6 fruit fly cellular contexts compared by ENCODE assay signal in genomic region chr2L:2886613-2887537, dm6.
A peak's percentile ranks its signal among the peaks of the same experiment; 100 is the strongest.
TF ChIP-seq lines count a peak whose summit lies in the region.

No protein-coding gene starts in this region.

- TF ChIP-seq CTCF in whole organism, embryonic (GFP tag; optimal IDR thresholded peaks at IDR 0.05; lab: Kevin White, UChicago), result no peak

TF ChIP-seq in whole organism, 6 proteins besides CTCF, POLR2A, EP300 and RAD21:
- no peak for TF ChIP-seq CG8478 (optimal IDR thresholded peaks at IDR 0.05; lab: Kevin White, UChicago)
- no peak for TF ChIP-seq EcR (GFP tag; optimal IDR thresholded peaks at IDR 0.05; lab: Kevin White, UChicago)
- no peak for TF ChIP-seq pan (optimal IDR thresholded peaks at IDR 0.05; lab: Kevin White, UChicago)
- TF ChIP-seq Dll (optimal IDR thresholded peaks at IDR 0.05; lab: Kevin White, UChicago), result peak; percentile 80

TF ChIP-seq in whole organism, adult, 20 proteins besides CTCF, POLR2A, EP300 and RAD21:
- TF ChIP-seq tj (GFP tag; optimal IDR thresholded peaks at IDR 0.05; lab: Kevin White, UChicago) (peak; percentile 94), CG33017 (tag; optimal IDR thresholded peaks at IDR 0.05; lab: Kevin White, UChicago) (no peak), CG11617 (GFP tag; optimal IDR thresholded peaks at IDR 0.05; lab: Kevin White, UChicago) (no peak), kay (GFP tag; lab: Kevin White, UChicago; ENCODE audit: borderline replicate concordance) (peak; percentile 70), CG7101 (tag; optimal IDR thresholded peaks at IDR 0.05; lab: Kevin White, UChicago) (no peak), CG5204 (GFP tag; optimal IDR thresholded peaks at IDR 0.05; lab: Kevin White, UChicago) (no peak), Hr96 (GFP tag; optimal IDR thresholded peaks at IDR 0.05; lab: Kevin White, UChicago) (no peak)

TF ChIP-seq in whole organism, embryonic, 481 proteins besides CTCF, POLR2A, EP300 and RAD21 (continues in another document):
- TF ChIP-seq CG13123 (GFP tag; optimal IDR thresholded peaks at IDR 0.05; lab: Kevin White, UChicago), result no peak
- no peak for TF ChIP-seq CG7987 (GFP tag; optimal IDR thresholded peaks at IDR 0.05; lab: Kevin White, UChicago)
- TF ChIP-seq sim (GFP tag; IDR thresholded peaks at IDR 0.05; lab: Robert Waterston, UW), result 0 out of 2 replicates have a peak, but pooled peaks have one; percentile 37
- TF ChIP-seq CG17385 (GFP tag; optimal IDR thresholded peaks at IDR 0.05; lab: Kevin White, UChicago), result no peak
- TF ChIP-seq CG13287 (GFP tag; IDR thresholded peaks at IDR 0.05; lab: Robert Waterston, UW; ENCODE audit: partially characterized antibody), result no peak
- TF ChIP-seq nom (GFP tag; optimal IDR thresholded peaks at IDR 0.05; lab: Kevin White, UChicago), result peak; percentile 83
- TF ChIP-seq lbe (GFP tag; optimal IDR thresholded peaks at IDR 0.05; lab: Kevin White, UChicago), result peak; percentile 1
- peak; percentile 94 to 99 for TF ChIP-seq Trl (optimal IDR thresholded peaks at IDR 0.05; lab: Kevin White, UChicago)
- peak; percentile 48 for TF ChIP-seq Trl (GFP tag; optimal IDR thresholded peaks at IDR 0.05; lab: Kevin White, UChicago)
- no peak for TF ChIP-seq Sin3A (optimal IDR thresholded peaks at IDR 0.05; lab: Kevin White, UChicago)
- no peak for TF ChIP-seq CG4820 (GFP tag; optimal IDR thresholded peaks at IDR 0.05; lab: Kevin White, UChicago)
- no peak for TF ChIP-seq phol (tag; optimal IDR thresholded peaks at IDR 0.05; lab: Kevin White, UChicago)
- TF ChIP-seq ase (GFP tag; IDR thresholded peaks at IDR 0.05; lab: Robert Waterston, UW), result no peak
- TF ChIP-seq nerfin-1 (tag; optimal IDR thresholded peaks at IDR 0.05; lab: Kevin White, UChicago), result peak; percentile 77
- TF ChIP-seq scrt (GFP tag; optimal IDR thresholded peaks at IDR 0.05; lab: Kevin White, UChicago), result no peak
- peak; percentile 72 for TF ChIP-seq sd (tag; optimal IDR thresholded peaks at IDR 0.05; lab: Kevin White, UChicago)
- peak; percentile 14 for TF ChIP-seq Med (GFP tag; lab: Kevin White, UChicago)
- peak; percentile 48 for TF ChIP-seq ewg (GFP tag; optimal IDR thresholded peaks at IDR 0.05; lab: Kevin White, UChicago)
- TF ChIP-seq chinmo (GFP tag; IDR thresholded peaks at IDR 0.05; lab: Robert Waterston, UW; ENCODE audit: partially characterized antibody), result peak; percentile 94; the same call in 3 of the 4 replicates
- TF ChIP-seq CG2875 (GFP tag; optimal IDR thresholded peaks at IDR 0.05; lab: Kevin White, UChicago), result no peak

TF ChIP-seq in whole organism, prepupa, 60 proteins besides CTCF, POLR2A, EP300 and RAD21 (continues in another document):
- TF ChIP-seq CG9139 (GFP tag; optimal IDR thresholded peaks at IDR 0.05; lab: Kevin White, UChicago) (peak; percentile 30), spab (GFP tag; optimal IDR thresholded peaks at IDR 0.05; lab: Kevin White, UChicago) (peak; percentile 25), vri (GFP tag; optimal IDR thresholded peaks at IDR 0.05; lab: Kevin White, UChicago) (peak; percentile 23), CG8119 (GFP tag; IDR thresholded peaks at IDR 0.05; lab: Robert Waterston, UW) (no peak; the same call in 1 of the 3 replicates), CG3919 (GFP tag; optimal IDR thresholded peaks at IDR 0.05; lab: Kevin White, UChicago) (no peak), CG6854 (GFP tag; optimal IDR thresholded peaks at IDR 0.05; lab: Kevin White, UChicago) (peak; percentile 47), CG8632 (GFP tag; optimal IDR thresholded peaks at IDR 0.05; lab: Kevin White, UChicago) (no peak), ss (GFP tag; optimal IDR thresholded peaks at IDR 0.05; lab: Kevin White, UChicago) (peak; percentile 67 to 78), Eip93F (GFP tag; optimal IDR thresholded peaks at IDR 0.05; lab: Kevin White, UChicago) (peak; percentile 13), Ets21C (GFP tag; optimal IDR thresholded peaks at IDR 0.05; lab: Kevin White, UChicago) (no peak), achi (GFP tag; optimal IDR thresholded peaks at IDR 0.05; lab: Kevin White, UChicago) (peak; percentile 59), Eip78C (GFP tag; lab: Kevin White, UChicago) (peak; percentile 83), CG10669 (GFP tag; optimal IDR thresholded peaks at IDR 0.05; lab: Kevin White, UChicago) (peak; percentile 14), CG6276 (GFP tag; optimal IDR thresholded peaks at IDR 0.05; lab: Kevin White, UChicago) (peak; percentile 44), CG3032 (tag; optimal IDR thresholded peaks at IDR 0.05; lab: Kevin White, UChicago) (peak; percentile 27), CG6808 (GFP tag; optimal IDR thresholded peaks at IDR 0.05; lab: Kevin White, UChicago) (peak; percentile 65), net (GFP tag; optimal IDR thresholded peaks at IDR 0.05; lab: Kevin White, UChicago) (peak; percentile 17), salr (GFP tag; optimal IDR thresholded peaks at IDR 0.05; lab: Kevin White, UChicago) (no peak), eg (GFP tag; IDR thresholded peaks at IDR 0.05; lab: Robert Waterston, UW) (peak; percentile 58; the same call in 2 of the 3 replicates), Ets96B (tag; optimal IDR thresholded peaks at IDR 0.05; lab: Kevin White, UChicago) (peak; percentile 19), Sox102F (GFP tag; optimal IDR thresholded peaks at IDR 0.05; lab: Kevin White, UChicago) (peak; percentile 41)

TF ChIP-seq in whole organism, pupa, 21 proteins besides CTCF, POLR2A, EP300 and RAD21:
- no peak for TF ChIP-seq CG34367 (tag; optimal IDR thresholded peaks at IDR 0.05; lab: Kevin White, UChicago)
- peak; percentile 46 for TF ChIP-seq CG13204 (GFP tag; optimal IDR thresholded peaks at IDR 0.05; lab: Kevin White, UChicago)
- TF ChIP-seq D1 (tag; optimal IDR thresholded peaks at IDR 0.05; lab: Kevin White, UChicago), result peak; percentile 4
- peak; percentile 59; the same call in 2 of the 3 replicates for TF ChIP-seq CG4496 (GFP tag; IDR thresholded peaks at IDR 0.05; lab: Robert Waterston, UW)
- no peak for TF ChIP-seq CG9948 (tag; optimal IDR thresholded peaks at IDR 0.05; lab: Kevin White, UChicago)
- no peak for TF ChIP-seq Pif1A (GFP tag; optimal IDR thresholded peaks at IDR 0.05; lab: Kevin White, UChicago)
- TF ChIP-seq CG32121 (GFP tag; IDR thresholded peaks at IDR 0.05; lab: Robert Waterston, UW), result peak; percentile 32; the same call in 1 of the 2 replicates
- no peak for TF ChIP-seq CG10348 (GFP tag; IDR thresholded peaks at IDR 0.05; lab: Robert Waterston, UW)
- peak; percentile 14 for TF ChIP-seq CG15710 (tag; optimal IDR thresholded peaks at IDR 0.05; lab: Kevin White, UChicago)
- peak; percentile 23 for TF ChIP-seq CG14655 (GFP tag; optimal IDR thresholded peaks at IDR 0.05; lab: Kevin White, UChicago)
- TF ChIP-seq gl (tag; optimal IDR thresholded peaks at IDR 0.05; lab: Kevin White, UChicago), result peak; percentile 57
- TF ChIP-seq rn (GFP tag; IDR thresholded peaks at IDR 0.05; lab: Robert Waterston, UW), result no peak
- no peak for TF ChIP-seq Snoo (tag; optimal IDR thresholded peaks at IDR 0.05; lab: Kevin White, UChicago)
- TF ChIP-seq CG8301 (tag; optimal IDR thresholded peaks at IDR 0.05; lab: Kevin White, UChicago), result no peak
- TF ChIP-seq EcR (GFP tag; optimal IDR thresholded peaks at IDR 0.05; lab: Kevin White, UChicago), result peak; percentile 9
- TF ChIP-seq fd96Ca (GFP tag; IDR thresholded peaks at IDR 0.05; lab: Robert Waterston, UW), result peak; percentile 51; the same call in 2 of the 3 replicates
- peak; percentile 78 for TF ChIP-seq CG12605 (GFP tag; IDR thresholded peaks at IDR 0.05; lab: Robert Waterston, UW)
- peak; percentile 37 for TF ChIP-seq CG8159 (tag; optimal IDR thresholded peaks at IDR 0.05; lab: Kevin White, UChicago)
- peak; percentile 17 for TF ChIP-seq Pif1B (GFP tag; optimal IDR thresholded peaks at IDR 0.05; lab: Kevin White, UChicago)
- TF ChIP-seq Ets98B (GFP tag; IDR thresholded peaks at IDR 0.05; lab: Robert Waterston, UW), result peak; percentile 65; the same call in 1 of the 2 replicates
- no peak for TF ChIP-seq CG17806 (tag; optimal IDR thresholded peaks at IDR 0.05; lab: Kevin White, UChicago)

TF ChIP-seq in whole organism, wandering third instar larva, 38 proteins besides CTCF, POLR2A, EP300 and RAD21 (continues in another document):
- TF ChIP-seq Dfd (GFP tag; optimal IDR thresholded peaks at IDR 0.05; lab: Kevin White, UChicago), result peak; percentile 41
- no peak for TF ChIP-seq Vsx2 (GFP tag; optimal IDR thresholded peaks at IDR 0.05; lab: Kevin White, UChicago; ENCODE audit: partially characterized antibody)
- no peak for TF ChIP-seq br (GFP tag; optimal IDR thresholded peaks at IDR 0.05; lab: Kevin White, UChicago)
- peak in 1 of 2 experiments; percentile 32 for TF ChIP-seq foxo (GFP tag; optimal IDR thresholded peaks at IDR 0.05; lab: Kevin White, UChicago)
- TF ChIP-seq Jra (GFP tag; optimal IDR thresholded peaks at IDR 0.05; lab: Kevin White, UChicago), result no peak
- no peak for TF ChIP-seq usp (GFP tag; optimal IDR thresholded peaks at IDR 0.05; lab: Kevin White, UChicago)
- TF ChIP-seq HLH106 (tag; optimal IDR thresholded peaks at IDR 0.05; lab: Kevin White, UChicago), result no peak
- no peak for TF ChIP-seq Rel (GFP tag; optimal IDR thresholded peaks at IDR 0.05; lab: Kevin White, UChicago)
- no peak for TF ChIP-seq Rel (tag; optimal IDR thresholded peaks at IDR 0.05; lab: Kevin White, UChicago)
- no peak for TF ChIP-seq h (GFP tag; optimal IDR thresholded peaks at IDR 0.05; lab: Kevin White, UChicago)
- TF ChIP-seq N (GFP tag; optimal IDR thresholded peaks at IDR 0.05; lab: Kevin White, UChicago), result no peak
- TF ChIP-seq CG32264 (GFP tag; optimal IDR thresholded peaks at IDR 0.05; lab: Kevin White, UChicago), result no peak
- no peak for TF ChIP-seq brk (GFP tag; optimal IDR thresholded peaks at IDR 0.05; lab: Kevin White, UChicago)
- TF ChIP-seq Sp1 (GFP tag; optimal IDR thresholded peaks at IDR 0.05; lab: Kevin White, UChicago), result peak; percentile 11
- TF ChIP-seq dl (GFP tag; optimal IDR thresholded peaks at IDR 0.05; lab: Kevin White, UChicago; ENCODE audit: insufficient read depth in 1 of 2, partially characterized antibody in 2 of 2), result peak in 1 of 2 experiments; percentile 4
- TF ChIP-seq fru (GFP tag; optimal IDR thresholded peaks at IDR 0.05; lab: Kevin White, UChicago), result peak; percentile 92
- no peak for TF ChIP-seq Hr83 (GFP tag; optimal IDR thresholded peaks at IDR 0.05; lab: Kevin White, UChicago; ENCODE audit: poor library complexity, severe bottlenecking)
- TF ChIP-seq jim (GFP tag; optimal IDR thresholded peaks at IDR 0.05; lab: Kevin White, UChicago), result no peak
- TF ChIP-seq Myc (optimal IDR thresholded peaks at IDR 0.05; lab: Kevin White, UChicago), result no peak
- no peak for TF ChIP-seq dsf (GFP tag; optimal IDR thresholded peaks at IDR 0.05; lab: Kevin White, UChicago; ENCODE audit: borderline replicate concordance)
- no peak for TF ChIP-seq CrebA (GFP tag; optimal IDR thresholded peaks at IDR 0.05; lab: Kevin White, UChicago; ENCODE audit: borderline replicate concordance)
- no peak for TF ChIP-seq CG9705 (GFP tag; optimal IDR thresholded peaks at IDR 0.05; lab: Kevin White, UChicago)
- TF ChIP-seq tai (GFP tag; optimal IDR thresholded peaks at IDR 0.05; lab: Kevin White, UChicago), result no peak
- TF ChIP-seq rgr (GFP tag; optimal IDR thresholded peaks at IDR 0.05; lab: Kevin White, UChicago), result no peak
- no peak for TF ChIP-seq woc (GFP tag; optimal IDR thresholded peaks at IDR 0.05; lab: Kevin White, UChicago)
- TF ChIP-seq dmrt93B (GFP tag; optimal IDR thresholded peaks at IDR 0.05; lab: Kevin White, UChicago), result no peak
- no peak for TF ChIP-seq GATAd (GFP tag; optimal IDR thresholded peaks at IDR 0.05; lab: Kevin White, UChicago)
